Fruit fly (Drosophila melanogaster): ENCODE results near the gene CG42588.

Gene CG42588

dm6 chr3L:12804035-12804729 lies 9.9 kb upstream of the CG42588 start (continued):
- TF ChIP-seq chinmo (GFP tag; IDR thresholded peaks at IDR 0.05; ENCODE audit: partially characterized antibody) (0 out of 4 replicates have a peak, but pooled peaks have one; percentile 78), CG15514 (GFP tag; optimal IDR thresholded peaks at IDR 0.05) (peak; percentile 31), tap (tag; optimal IDR thresholded peaks at IDR 0.05) (no peak), CG10267 (tag; optimal IDR thresholded peaks at IDR 0.05) (no peak), ranshi (GFP tag; IDR thresholded peaks at IDR 0.05) (no peak), CG14050 (GFP tag; IDR thresholded peaks at IDR 0.05) (no peak), Hr51 (GFP tag; optimal IDR thresholded peaks at IDR 0.05) (no peak), Sox100B (GFP tag; optimal IDR thresholded peaks at IDR 0.05) (no peak), da (GFP tag; optimal IDR thresholded peaks at IDR 0.05) (no peak), ci (GFP tag; IDR thresholded peaks at IDR 0.05) (peak; percentile 9; the same call in 1 of the 3 replicates), oc (tag; optimal IDR thresholded peaks at IDR 0.05) (peak; percentile 40), ind (GFP tag; optimal IDR thresholded peaks at IDR 0.05) (no peak), CG15011 (GFP tag; optimal IDR thresholded peaks at IDR 0.05) (no peak), CG18619 (GFP tag; optimal IDR thresholded peaks at IDR 0.05) (peak; percentile 25), CG4360 (GFP tag; IDR thresholded peaks at IDR 0.05) (no peak), CG6765 (GFP tag; optimal IDR thresholded peaks at IDR 0.05) (peak; percentile 20), abd-A (tag; optimal IDR thresholded peaks at IDR 0.05) (no peak), CrebB (tag; optimal IDR thresholded peaks at IDR 0.05) (peak; percentile 29), sr (GFP tag; IDR thresholded peaks at IDR 0.05) (no peak), Dbx (GFP tag; IDR thresholded peaks at IDR 0.05) (no peak), ftz-f1 (GFP tag; optimal IDR thresholded peaks at IDR 0.05) (no peak), PHDP (tag; optimal IDR thresholded peaks at IDR 0.05) (no peak), bowl (GFP tag; IDR thresholded peaks at IDR 0.05) (no peak), CG12659 (GFP tag; optimal IDR thresholded peaks at IDR 0.05) (peak; percentile 4), pb (GFP tag; optimal IDR thresholded peaks at IDR 0.05) (no peak), Poxn (GFP tag; IDR thresholded peaks at IDR 0.05) (no peak), gcm2 (GFP tag; optimal IDR thresholded peaks at IDR 0.05) (no peak), tin (GFP tag; optimal IDR thresholded peaks at IDR 0.05) (no peak), yki (optimal IDR thresholded peaks at IDR 0.05) (peak; percentile 90), CG10431 (GFP tag; optimal IDR thresholded peaks at IDR 0.05) (no peak), chm (GFP tag; IDR thresholded peaks at IDR 0.05) (peak; percentile 75), CG30403 (GFP tag; optimal IDR thresholded peaks at IDR 0.05) (peak; percentile 17), vvl (GFP tag; IDR thresholded peaks at IDR 0.05) (peak; percentile 25; the same call in 1 of the 2 replicates), Dek (tag; optimal IDR thresholded peaks at IDR 0.05) (no peak), CG1832 (GFP tag; optimal IDR thresholded peaks at IDR 0.05) (peak; percentile 68), danr (GFP tag; IDR thresholded peaks at IDR 0.05) (no peak), pfk (GFP tag; optimal IDR thresholded peaks at IDR 0.05) (no peak), Max (GFP tag; optimal IDR thresholded peaks at IDR 0.05) (no peak), CG30020 (tag; optimal IDR thresholded peaks at IDR 0.05) (no peak), CG9727 (GFP tag; optimal IDR thresholded peaks at IDR 0.05) (peak; percentile 45), CG2199 (GFP tag; IDR thresholded peaks at IDR 0.05) (peak; percentile 76), CG32532 (GFP tag; IDR thresholded peaks at IDR 0.05) (peak; percentile 15; the same call in 1 of the 2 replicates), cas (GFP tag; IDR thresholded peaks at IDR 0.05) (no peak), CG10274 (GFP tag; optimal IDR thresholded peaks at IDR 0.05) (no peak), CG9797 (GFP tag; optimal IDR thresholded peaks at IDR 0.05) (no peak), caup (GFP tag; optimal IDR thresholded peaks at IDR 0.05; ENCODE audit: severe bottlenecking) (no peak), schlank (tag; optimal IDR thresholded peaks at IDR 0.05) (no peak), CG4404 (GFP tag; IDR thresholded peaks at IDR 0.05) (no peak), H2.0 (GFP tag; IDR thresholded peaks at IDR 0.05) (no peak), CG6791 (GFP tag; IDR thresholded peaks at IDR 0.05; ENCODE audit: partially characterized antibody) (no peak)
